Worm (Caenorhabditis elegans): ENCODE results near the gene jmjd-4.

- TF ChIP-seq ceh-36 (tag; optimal IDR thresholded peaks at IDR 0.05), result no peak
- TF ChIP-seq tbx-37 (GFP tag; conservative IDR thresholded peaks at IDR 0.05), result no peak
- no peak for TF ChIP-seq flt-1 (GFP tag; IDR thresholded peaks at IDR 0.05)
- no peak for TF ChIP-seq ama-1 (optimal IDR thresholded peaks at IDR 0.05)
- TF ChIP-seq hmg-4 (GFP tag; optimal IDR thresholded peaks at IDR 0.05), result no peak
- TF ChIP-seq ets-7 (tag; optimal IDR thresholded peaks at IDR 0.05), result no peak
- TF ChIP-seq ceh-13 (GFP tag; optimal IDR thresholded peaks at IDR 0.05), result no peak
- TF ChIP-seq B0310.2 (tag; optimal IDR thresholded peaks at IDR 0.05), result no peak
- no peak for TF ChIP-seq hmbx-1 (tag; optimal IDR thresholded peaks at IDR 0.05)
- no peak for TF ChIP-seq tra-4 (tag; optimal IDR thresholded peaks at IDR 0.05)
- TF ChIP-seq aly-1 (tag; optimal IDR thresholded peaks at IDR 0.05), result no peak
- no peak for TF ChIP-seq tbx-11 (GFP tag; IDR thresholded peaks at IDR 0.05)
Measured at ce11 chrIII:10364656-10365055, 30.8 kb upstream of the jmjd-4 start, which contains the start of gene tbc-8.

All from whole organism, early embryonic.